Fruit fly (Drosophila melanogaster) S2 (cell line): ENCODE data around the gene trc.

ENCODE experiments used
- CG8478 ChIP-seq: fragments of >200 bp; optimal IDR thresholded peaks from 2 replicates; lab custom pipeline; 2018
- CTCF ChIP-seq, 2 experiments: fragments of >200 bp; optimal IDR thresholded peaks; 2 replicates each; lab custom pipeline; 2018

The trc gene

DNA sequence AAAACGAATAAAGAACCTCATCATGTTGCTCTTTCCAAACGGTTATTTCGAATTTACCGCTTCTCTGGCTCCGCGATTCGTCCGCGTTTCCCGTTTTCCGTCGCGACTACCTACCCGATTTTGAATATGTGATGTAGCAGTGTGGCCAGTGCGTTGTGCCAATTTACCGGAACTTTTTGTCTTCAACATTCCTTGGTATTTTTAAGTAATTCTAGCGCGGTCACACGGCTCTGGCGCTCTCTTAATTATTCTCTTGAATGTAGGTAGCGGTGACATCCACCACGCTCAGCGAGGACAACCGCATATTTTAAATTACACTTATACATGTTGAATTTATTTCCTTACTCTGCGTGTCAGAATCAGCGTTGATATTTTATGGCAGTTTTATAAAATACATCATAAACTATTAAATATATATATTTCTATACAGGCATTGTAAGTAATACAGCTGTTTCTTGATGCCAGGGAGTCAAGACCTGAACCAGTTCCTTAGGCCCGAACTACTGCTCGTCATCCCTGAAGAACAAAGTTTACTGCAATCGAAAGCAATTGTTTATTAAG is 40.6 kb downstream of the trc start, which contains the start of the genes CG42637, Gyc76C and SREBP:
Gene CG42637 (minus strand): TSS at position 132 of the 561 bp plus-strand sequence.
Gene Gyc76C (minus strand): TSS at position 132 of the 561 bp plus-strand sequence.
Gene SREBP (plus strand): TSS at position 498 of the 561 bp plus-strand sequence.
- TF ChIP-seq CTCF (optimal IDR thresholded peaks at IDR 0.05; lab: Kevin White, UChicago) = peak; percentile 19 to 55
- no peak for TF ChIP-seq CG8478 (lab: Kevin White, UChicago)

DNA sequence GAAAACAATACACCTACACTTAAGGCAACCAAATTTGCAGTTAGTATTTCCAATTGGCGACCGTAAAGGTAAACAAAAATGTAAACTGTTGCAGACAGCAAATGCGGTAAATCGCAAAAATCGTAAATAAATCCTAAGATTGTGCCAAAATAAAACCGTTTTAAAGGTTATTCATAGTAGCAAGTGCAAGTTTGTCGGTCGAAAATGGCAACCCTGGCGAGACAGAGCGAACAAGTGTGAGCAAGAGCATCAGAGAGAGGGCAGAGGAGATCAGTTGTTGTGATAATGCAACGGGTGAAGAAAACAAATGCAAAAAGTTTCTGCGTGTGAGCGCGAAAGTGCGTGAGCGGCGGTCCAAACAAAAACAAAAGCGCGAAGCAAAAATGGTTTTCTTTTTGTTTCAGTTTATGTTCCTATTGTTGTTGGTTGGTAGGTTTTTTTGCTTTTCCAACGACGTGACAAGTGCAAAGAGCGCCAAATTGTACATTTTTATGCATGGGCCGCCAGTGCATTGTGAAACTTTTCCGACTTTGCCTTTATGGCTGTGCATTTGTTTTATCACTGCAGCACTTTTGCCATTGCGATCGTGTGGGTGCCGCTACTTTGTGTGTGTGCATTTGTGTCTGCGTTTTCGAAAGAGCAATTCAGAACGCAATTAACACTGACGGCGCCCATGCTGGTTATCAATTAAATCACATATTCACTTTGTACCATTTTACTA is 41.2 kb downstream of the trc start:
- TF ChIP-seq CTCF (optimal IDR thresholded peaks at IDR 0.05; lab: Kevin White, UChicago) = no peak
- no peak for TF ChIP-seq CG8478 (lab: Kevin White, UChicago)

DNA sequence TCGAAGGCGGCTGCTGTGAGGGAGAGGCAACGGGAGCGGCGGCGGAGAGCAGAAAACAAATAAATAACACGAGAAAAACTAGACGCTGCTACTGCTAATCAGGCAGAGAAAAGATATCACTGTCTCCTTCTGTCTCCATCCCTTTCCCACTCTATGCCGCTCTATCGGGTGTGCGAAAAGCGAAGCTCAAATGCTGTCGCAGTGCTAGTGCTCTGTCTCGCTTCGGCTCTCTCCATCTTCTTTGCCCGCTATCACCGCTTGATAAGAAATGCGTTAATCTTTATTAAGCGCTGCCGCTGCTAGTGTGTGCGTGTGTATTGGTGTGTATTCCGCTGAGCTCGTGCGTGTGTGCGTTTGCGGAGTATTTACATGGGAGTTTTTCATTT is 42.4 kb downstream of the trc start:
- TF ChIP-seq CG8478 (lab: Kevin White, UChicago) = no peak
- peak in 1 of 2 experiments; percentile 9 for TF ChIP-seq CTCF (optimal IDR thresholded peaks at IDR 0.05; lab: Kevin White, UChicago)

DNA sequence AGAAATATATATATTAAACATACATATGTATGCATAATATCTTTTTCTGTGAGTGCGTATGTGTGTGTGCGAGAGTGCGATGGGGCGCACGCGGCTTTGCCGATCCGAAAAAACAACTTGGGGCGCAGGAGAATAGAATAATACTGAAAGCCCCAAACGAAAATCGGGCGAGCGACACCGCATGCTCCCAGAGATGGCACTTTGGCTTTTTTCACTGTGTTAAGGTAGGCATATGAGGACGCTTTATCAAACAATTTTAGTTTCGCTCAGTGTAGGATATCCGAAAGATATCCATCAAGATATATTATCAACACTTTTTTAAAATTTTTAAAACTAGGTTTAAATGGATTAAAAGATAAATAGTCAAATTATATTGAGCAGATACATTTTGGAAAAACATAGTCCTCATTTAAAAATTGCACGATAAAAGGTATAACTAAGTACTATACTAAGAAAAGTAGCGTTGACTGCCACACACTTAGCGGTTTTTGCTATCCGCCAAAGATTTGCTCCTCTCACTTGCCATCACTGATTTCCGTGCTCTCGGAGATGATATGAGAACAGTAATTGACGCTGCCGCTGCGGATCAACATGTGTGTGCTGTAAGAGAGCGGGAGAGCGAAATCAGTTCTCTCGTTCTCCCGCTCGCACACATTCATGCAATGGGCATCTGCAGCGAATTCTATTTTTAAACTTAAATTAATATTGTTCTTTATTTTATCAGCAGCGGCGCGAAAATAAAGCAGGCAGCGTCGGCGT is 43.0 kb downstream of the trc start:
- no peak for TF ChIP-seq CG8478 (lab: Kevin White, UChicago)
- TF ChIP-seq CTCF (optimal IDR thresholded peaks at IDR 0.05; lab: Kevin White, UChicago) = no peak

DNA sequence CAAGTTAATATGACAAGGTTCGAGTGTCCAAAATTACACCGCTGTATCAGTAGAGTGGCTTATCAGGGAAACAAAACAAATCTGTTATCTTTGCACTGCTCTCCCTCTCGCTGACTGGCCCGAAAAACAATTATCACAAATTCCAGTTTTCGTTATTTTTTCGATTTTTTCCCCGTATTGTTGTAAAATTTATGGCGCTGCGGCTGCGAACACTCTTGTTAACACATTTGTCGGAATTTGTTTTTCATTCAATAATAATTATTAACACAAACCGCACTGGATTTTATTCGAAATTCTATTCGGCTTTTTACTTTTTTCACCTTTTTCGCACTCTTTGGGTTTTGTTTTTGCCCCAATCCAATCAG is 43.6 kb downstream of the trc start:
- TF ChIP-seq CG8478 (lab: Kevin White, UChicago) (no peak), CTCF (optimal IDR thresholded peaks at IDR 0.05; lab: Kevin White, UChicago) (no peak)

DNA sequence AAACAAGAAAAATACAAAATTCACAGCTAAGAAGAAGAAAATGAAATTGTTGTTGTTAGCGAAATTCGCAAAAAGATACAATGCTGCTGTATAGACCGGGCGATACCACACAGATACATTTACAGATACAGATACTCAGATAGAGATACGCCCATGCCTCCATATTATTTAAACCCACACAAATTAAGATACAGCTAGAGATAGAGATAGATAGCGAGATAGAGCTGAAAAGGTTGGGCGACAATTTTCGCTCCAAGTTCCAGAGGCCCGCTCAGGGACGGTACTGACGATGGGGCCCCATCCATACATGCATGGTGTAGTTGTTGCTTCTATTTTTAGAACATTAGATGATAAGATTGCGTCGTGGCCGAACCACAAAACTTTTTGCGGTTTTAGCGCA is 46.5 kb downstream of the trc start:
- TF ChIP-seq CG8478 (lab: Kevin White, UChicago) = no peak
